Worm (Caenorhabditis elegans): ENCODE results near the gene B0244.10.

ce11 chrIII:5732925-5733324 lies 2.0 kb upstream of the B0244.10 start, which contains the start of gene B0244.17:
- TF ChIP-seq snpc-4 (tag; optimal IDR thresholded peaks at IDR 0.05): no peak
- no peak for TF ChIP-seq ceh-82 (tag; optimal IDR thresholded peaks at IDR 0.05)
- no peak for TF ChIP-seq mdl-1 (tag; optimal IDR thresholded peaks at IDR 0.05)
- TF ChIP-seq ama-1 (optimal IDR thresholded peaks at IDR 0.05): no peak
- no peak for TF ChIP-seq R02D3.7 (tag; optimal IDR thresholded peaks at IDR 0.05)
- no peak for TF ChIP-seq aly-2 (tag; optimal IDR thresholded peaks at IDR 0.05)
- no peak for TF ChIP-seq egl-27 (tag; optimal IDR thresholded peaks at IDR 0.05)
- TF ChIP-seq nhr-23 (tag; optimal IDR thresholded peaks at IDR 0.05): no peak
- TF ChIP-seq ceh-28 (tag; optimal IDR thresholded peaks at IDR 0.05): no peak
- no peak for TF ChIP-seq nhr-25 (tag; optimal IDR thresholded peaks at IDR 0.05)
- TF ChIP-seq elt-2 (tag; optimal IDR thresholded peaks at IDR 0.05): peak; percentile 26
- TF ChIP-seq nhr-77 (tag; optimal IDR thresholded peaks at IDR 0.05): no peak
- no peak for TF ChIP-seq pqm-1 (tag; optimal IDR thresholded peaks at IDR 0.05)
